Worm (Caenorhabditis elegans) whole organism, L3 larva: ENCODE results near the gene F35H10.3.

Source experiments
- nhr-23 ChIP-seq: fragments of 150-350 bp; optimal IDR thresholded peaks from 2 replicates; lab custom pipeline; 2014; ENCODE audit warnings: missing biosample characterization, missing genetic modification reagents, missing genetic modification characterization
- nhr-77 ChIP-seq: fragments of 150-350 bp; optimal IDR thresholded peaks from 2 replicates; lab custom pipeline; 2014; ENCODE audit warnings: missing biosample characterization, missing genetic modification characterization
- pqm-1 ChIP-seq: fragments of 150-350 bp; optimal IDR thresholded peaks from 2 replicates; lab custom pipeline; 2017; ENCODE audit warnings: missing biosample characterization, missing genetic modification characterization, inconsistent platforms
- snpc-4 ChIP-seq: fragments of 150-350 bp; optimal IDR thresholded peaks from 2 replicates; lab custom pipeline; 2014; ENCODE audit warnings: missing biosample characterization, missing genetic modification characterization
- unc-39 ChIP-seq: sonication (generic microtip); optimal IDR thresholded peaks from 4 replicates; lab custom pipeline; 2017; ENCODE audit warnings: missing biosample characterization, missing genetic modification characterization

ce11 chrIV:8366295-8366694, 40.5 kb downstream of the F35H10.3 start, which contains the start of gene aagr-1:
- TF ChIP-seq nhr-23 (tag; lab: Kevin White, UChicago) (no peak), unc-39 (tag; lab: Kevin White, UChicago) (no peak), nhr-77 (no peak), pqm-1 (tag; lab: Kevin White, UChicago) (peak; percentile 75), snpc-4 (no peak)
